Worm (Caenorhabditis elegans): ENCODE results near the gene twk-39.

ce11 chrIII:11846365-11846764 lies 50.8 kb downstream of the twk-39 start, which contains the start of gene ntl-3:
- TF ChIP-seq unc-62 (GFP tag; optimal IDR thresholded peaks at IDR 0.05) (no peak), ztf-4 (tag; optimal IDR thresholded peaks at IDR 0.05) (no peak), snpc-4 (tag; optimal IDR thresholded peaks at IDR 0.05) (no peak), unc-39 (tag; optimal IDR thresholded peaks at IDR 0.05) (no peak), ztf-11 (tag; optimal IDR thresholded peaks at IDR 0.05) (no peak), F13H6.1 (tag; optimal IDR thresholded peaks at IDR 0.05) (no peak), fos-1 (tag; optimal IDR thresholded peaks at IDR 0.05) (no peak), lin-13 (GFP tag; optimal IDR thresholded peaks at IDR 0.05) (no peak)

All from whole organism, L2 larva.